Fruit fly (Drosophila melanogaster): ENCODE measurements around the gene Ptpmeg.

dm6 chr3L:395192-395591 is 67.3 kb downstream of the Ptpmeg start:
- TF ChIP-seq CG8478 (optimal IDR thresholded peaks at IDR 0.05) (no peak), CTCF (optimal IDR thresholded peaks at IDR 0.05) (no peak)

Data from S2 (cell line).